Worm (Caenorhabditis elegans) whole organism, young adult: ENCODE results near the gene sdz-9.

Experiments
- Y53F4B.3 ChIP-seq: fragments of 200-800 bp; sonication (Bioruptor generic); IDR thresholded peaks from 2 replicates; pipeline ENCODE4 v1.3.6; 2022; ENCODE audit warnings: missing genetic modification reagents, missing genetic modification characterization, missing compliant biosample characterization
- ets-4 ChIP-seq: fragments of 200-800 bp; sonication (Bioruptor generic); optimal IDR thresholded peaks from 2 replicates; lab custom pipeline; 2018; ENCODE audit warnings: mild to moderate bottlenecking, missing genetic modification characterization, missing compliant biosample characterization
- nhr-90 ChIP-seq: sonication (generic microtip); optimal IDR thresholded peaks from 2 replicates; lab custom pipeline; 2016; ENCODE audit warnings: missing genotype, mild to moderate bottlenecking, missing genetic modification characterization, missing compliant biosample characterization
- sdz-38 ChIP-seq: sonication (generic microtip); optimal IDR thresholded peaks from 2 replicates; lab custom pipeline; 2016; ENCODE audit warnings: missing genotype, missing genetic modification characterization, missing compliant biosample characterization
- unc-130 ChIP-seq: sonication (generic microtip); optimal IDR thresholded peaks from 2 replicates; lab custom pipeline; 2016; ENCODE audit warnings: missing genetic modification reagents, missing genetic modification characterization, missing compliant biosample characterization
- ztf-26 ChIP-seq: sonication (generic microtip); optimal IDR thresholded peaks from 2 replicates; lab custom pipeline; 2017; ENCODE audit warnings: missing genetic modification characterization, missing compliant biosample characterization
- ztf-6 ChIP-seq: fragments of 200-800 bp; sonication (Bioruptor generic); IDR thresholded peaks from 2 replicates; pipeline ENCODE4 v1.3.6; 2022; ENCODE audit warnings: missing genetic modification reagents, missing genetic modification characterization, missing compliant biosample characterization

- no peak for TF ChIP-seq Y53F4B.3 (GFP tag; lab: Robert Waterston, UW)
- TF ChIP-seq unc-130 (GFP tag; lab: Kevin White, UChicago): no peak
- no peak for TF ChIP-seq sdz-38
- no peak for TF ChIP-seq ztf-6 (GFP tag; lab: Robert Waterston, UW)
- TF ChIP-seq nhr-90 (tag; lab: Kevin White, UChicago): no peak
- no peak for TF ChIP-seq ztf-26 (tag; lab: Kevin White, UChicago)
- no peak for TF ChIP-seq ets-4 (GFP tag; lab: Kevin White, UChicago)
Observed at ce11 chrII:2774904-2775303, 1.5 kb upstream of the sdz-9 start, which contains the start of gene fbxb-111.
